Worm (Caenorhabditis elegans) whole organism, L4/young adult: ENCODE measurements around the gene nhx-2.

Source experiments
- dao-5 ChIP-seq: sonication (generic microtip); optimal IDR thresholded peaks from 2 replicates; lab custom pipeline; 2016; ENCODE audit warnings: missing genotype, missing genetic modification characterization, moderate library complexity, missing compliant biosample characterization
- him-1 ChIP-seq: sonication (generic microtip); optimal IDR thresholded peaks from 2 replicates; lab custom pipeline; 2016; ENCODE audit warnings: missing genotype, missing genetic modification reagents, missing genetic modification characterization, missing compliant biosample characterization

ce11 chrII:7724603-7725002 is 30.8 kb upstream of the nhx-2 start, which contains the start of gene cpna-2:
- TF ChIP-seq him-1 (no peak), dao-5 (tag; lab: Kevin White, UChicago) (no peak)
